Fruit fly (Drosophila melanogaster) Kc167 (cell line): ENCODE measurements around the gene AdamTS-A.

Experiments
- Myc ChIP-seq: fragments of >200 bp; optimal IDR thresholded peaks from 2 replicates; lab custom pipeline; 2017; ENCODE audit warnings: missing external identifiers
- Sin3A ChIP-seq: fragments of >200 bp; optimal IDR thresholded peaks from 2 replicates; lab custom pipeline; 2018; ENCODE audit warnings: missing external identifiers
- h ChIP-seq: fragments of >200 bp; optimal IDR thresholded peaks from 3 replicates; lab custom pipeline; 2018; ENCODE audit warnings: missing external identifiers
- insv ChIP-seq: fragments of >200 bp; optimal IDR thresholded peaks from 3 replicates; lab custom pipeline; 2018; ENCODE audit warnings: missing external identifiers
- psq ChIP-seq: fragments of >200 bp; optimal IDR thresholded peaks from 2 replicates; lab custom pipeline; 2017; ENCODE audit warnings: missing external identifiers
- ttk ChIP-seq: sonication (Bioruptor generic); optimal IDR thresholded peaks from 2 replicates; lab custom pipeline; 2017; ENCODE audit warnings: missing external identifiers

AdamTS-A gene

dm6 chr3R:15475973-15476692 lies at the start of gene AdamTS-A:
TSS of gene AdamTS-A (minus strand) at chr3R:15476193.
- TF ChIP-seq Sin3A (lab: Kevin White, UChicago) (no peak), psq (lab: Kevin White, UChicago) (no peak), insv (no peak), h (no peak), ttk (lab: Kevin White, UChicago) (no peak)

- TF ChIP-seq ttk (lab: Kevin White, UChicago) (no peak), psq (lab: Kevin White, UChicago) (no peak), Myc (lab: Kevin White, UChicago) (no peak), h (no peak), insv (no peak), Sin3A (lab: Kevin White, UChicago) (no peak)
Observed at dm6 chr3R:15517113-15517512, 41.1 kb upstream of the AdamTS-A start.

- TF ChIP-seq ttk (lab: Kevin White, UChicago): no peak
- no peak for TF ChIP-seq Sin3A (lab: Kevin White, UChicago)
- no peak for TF ChIP-seq Myc (lab: Kevin White, UChicago)
- TF ChIP-seq psq (lab: Kevin White, UChicago): no peak
- no peak for TF ChIP-seq insv
- TF ChIP-seq h: no peak
Observed at dm6 chr3R:15513208-15513607, 37.2 kb upstream of the AdamTS-A start.

dm6 chr3R:15512249-15512648 lies 36.3 kb upstream of the AdamTS-A start:
- TF ChIP-seq ttk (lab: Kevin White, UChicago): no peak
- no peak for TF ChIP-seq psq (lab: Kevin White, UChicago)

dm6 chr3R:15509817-15510216 lies 33.8 kb upstream of the AdamTS-A start, which contains the start of gene CG44013:
TSS of gene CG44013 (minus strand) at chr3R:15509917.
- TF ChIP-seq psq (lab: Kevin White, UChicago) (no peak), h (no peak), ttk (lab: Kevin White, UChicago) (no peak), Sin3A (lab: Kevin White, UChicago) (no peak), Myc (lab: Kevin White, UChicago) (no peak), insv (no peak)

dm6 chr3R:15508631-15509030 lies 32.6 kb upstream of the AdamTS-A start, which contains the start of gene CG44014:
TSS of gene CG44014 (minus strand) at chr3R:15508886.
- no peak for TF ChIP-seq Sin3A (lab: Kevin White, UChicago)
- no peak for TF ChIP-seq psq (lab: Kevin White, UChicago)
- TF ChIP-seq insv: no peak
- TF ChIP-seq ttk (lab: Kevin White, UChicago): no peak
- TF ChIP-seq h: no peak
- no peak for TF ChIP-seq Myc (lab: Kevin White, UChicago)

dm6 chr3R:15507760-15508159 lies 31.8 kb upstream of the AdamTS-A start:
- TF ChIP-seq ttk (lab: Kevin White, UChicago) (no peak), insv (no peak), h (no peak), Sin3A (lab: Kevin White, UChicago) (no peak), Myc (lab: Kevin White, UChicago) (no peak), psq (lab: Kevin White, UChicago) (no peak)

- TF ChIP-seq insv (no peak), h (no peak), ttk (lab: Kevin White, UChicago) (no peak), Sin3A (lab: Kevin White, UChicago) (no peak), psq (lab: Kevin White, UChicago) (no peak), Myc (lab: Kevin White, UChicago) (no peak)
Observed at dm6 chr3R:15494302-15494701, 18.3 kb upstream of the AdamTS-A start, which contains the start of gene maca. TSS of gene maca (plus strand) at chr3R:15494602.

dm6 chr3R:15493211-15493610 lies 17.2 kb upstream of the AdamTS-A start:
- no peak for TF ChIP-seq Myc (lab: Kevin White, UChicago)
- TF ChIP-seq insv: no peak
- TF ChIP-seq Sin3A (lab: Kevin White, UChicago): no peak

- TF ChIP-seq ttk (lab: Kevin White, UChicago) (no peak), psq (lab: Kevin White, UChicago) (no peak), h (no peak), insv (no peak), Myc (lab: Kevin White, UChicago) (no peak), Sin3A (lab: Kevin White, UChicago) (no peak)
Observed at dm6 chr3R:15485866-15486265, 9.9 kb upstream of the AdamTS-A start, which contains the start of gene obe. TSS of gene obe (plus strand) at chr3R:15486050.

dm6 chr3R:15485296-15485695 lies 9.3 kb upstream of the AdamTS-A start, which contains the start of gene Trissin:
TSS of gene Trissin (minus strand) at chr3R:15485396.
- TF ChIP-seq insv: no peak
- no peak for TF ChIP-seq Myc (lab: Kevin White, UChicago)
- TF ChIP-seq h: no peak
- no peak for TF ChIP-seq Sin3A (lab: Kevin White, UChicago)
- no peak for TF ChIP-seq psq (lab: Kevin White, UChicago)
- no peak for TF ChIP-seq ttk (lab: Kevin White, UChicago)

dm6 chr3R:15482858-15483257 lies 6.9 kb upstream of the AdamTS-A start, which contains the start of gene Rh6:
TSS of gene Rh6 (plus strand) at chr3R:15483158.
- TF ChIP-seq insv: no peak
- no peak for TF ChIP-seq psq (lab: Kevin White, UChicago)
- TF ChIP-seq Myc (lab: Kevin White, UChicago): no peak

- no peak for TF ChIP-seq ttk (lab: Kevin White, UChicago)
Observed at dm6 chr3R:15481606-15482005, 5.6 kb upstream of the AdamTS-A start, which contains the start of gene B9d1. TSS of gene B9d1 (plus strand) at chr3R:15481906.
